Worm (Caenorhabditis elegans): ENCODE data around the gene D2096.10.

The D2096.10 gene

DNA sequence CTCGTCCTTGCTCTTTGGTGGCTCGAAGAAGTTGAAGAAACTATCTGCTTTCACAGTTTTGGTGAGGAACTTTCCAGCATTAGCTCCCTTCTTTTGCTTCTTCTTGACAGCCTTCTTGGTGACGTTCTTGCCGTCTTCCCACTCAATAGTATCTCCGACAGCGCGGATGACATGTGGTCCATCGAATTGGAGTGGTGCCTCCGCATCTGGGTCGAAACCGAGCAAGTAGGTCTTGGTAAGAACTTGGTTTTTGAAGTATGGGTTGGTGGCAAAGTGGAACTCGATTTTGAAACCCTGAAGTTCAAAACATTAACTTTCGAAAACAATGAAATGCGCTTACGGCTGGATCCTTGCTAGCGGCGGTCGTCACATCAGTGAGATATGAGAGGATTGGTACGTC lies 10.8 kb downstream of the D2096.10 start:
- TF ChIP-seq ceh-58 (GFP tag; IDR thresholded peaks at IDR 0.05) (0 out of 2 replicates have a peak, but pooled peaks have one; percentile 80), nhr-120 (GFP tag; IDR thresholded peaks at IDR 0.05) (0 out of 2 replicates have a peak, but pooled peaks have one; percentile 12), Y53F4B.3 (GFP tag; IDR thresholded peaks at IDR 0.05) (no peak), egl-18 (GFP tag; IDR thresholded peaks at IDR 0.05) (no peak), cebp-2 (GFP tag; IDR thresholded peaks at IDR 0.05) (no peak), lin-26 (GFP tag; IDR thresholded peaks at IDR 0.05) (peak; percentile 51; the same call in 1 of the 2 replicates)

DNA sequence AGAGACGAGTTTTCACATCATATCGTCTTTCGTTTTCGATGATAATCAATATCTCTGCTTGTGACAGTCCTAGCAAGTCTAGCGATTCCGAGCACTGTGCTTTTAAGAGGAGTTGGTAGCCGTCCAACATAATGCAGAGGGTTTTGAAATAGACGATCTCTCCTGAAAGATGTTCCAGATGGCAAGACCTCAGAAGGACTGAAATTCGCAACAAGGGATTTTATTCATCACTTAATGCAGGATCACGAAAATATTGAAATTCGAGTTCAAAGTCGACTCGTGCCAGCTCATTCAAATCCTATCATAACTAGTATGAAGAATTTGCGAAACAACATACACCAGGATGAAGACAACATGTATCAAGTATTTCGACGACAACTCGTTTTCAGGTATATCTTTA lies 11.5 kb downstream of the D2096.10 start, which contains the start of gene D2096.7:
TSS of gene D2096.7 (minus strand) at position 130 of the 400 bp plus-strand sequence.
- TF ChIP-seq atf-7 (tag; optimal IDR thresholded peaks at IDR 0.05), result peak; percentile 87
- peak; percentile 74 for TF ChIP-seq lin-54 (GFP tag; optimal IDR thresholded peaks at IDR 0.05)
- no peak for TF ChIP-seq Y53F4B.3 (GFP tag; IDR thresholded peaks at IDR 0.05)
- peak; percentile 95 for TF ChIP-seq F49E8.2 (tag; optimal IDR thresholded peaks at IDR 0.05; ENCODE audit: insufficient read depth)
- peak in 1 of 2 experiments; percentile 47 for TF ChIP-seq let-607 (tag; optimal IDR thresholded peaks at IDR 0.05)
- TF ChIP-seq attf-6 (GFP tag; IDR thresholded peaks at IDR 0.05), result peak; percentile 89
- TF ChIP-seq die-1 (tag; optimal IDR thresholded peaks at IDR 0.05), result peak; percentile 78
- no peak for TF ChIP-seq snpc-4 (GFP tag; optimal IDR thresholded peaks at IDR 0.05)
- peak in 2 of 4 experiments; percentile 67 to 72 for TF ChIP-seq snpc-4 (tag; optimal IDR thresholded peaks at IDR 0.05)
- no peak for TF ChIP-seq efl-1 (GFP tag; optimal IDR thresholded peaks at IDR 0.05)
- peak; percentile 32 for TF ChIP-seq mxl-1 (tag; optimal IDR thresholded peaks at IDR 0.05)
- peak; percentile 44 for TF ChIP-seq F57A8.1 (GFP tag; optimal IDR thresholded peaks at IDR 0.05)
- peak; percentile 96 for TF ChIP-seq B0336.3 (GFP tag; IDR thresholded peaks at IDR 0.05)
- TF ChIP-seq ceh-79 (tag; optimal IDR thresholded peaks at IDR 0.05), result peak; percentile 86
- TF ChIP-seq tbx-9 (tag; optimal IDR thresholded peaks at IDR 0.05; ENCODE audit: borderline replicate concordance), result peak; percentile 91
- TF ChIP-seq ccch-3 (GFP tag; optimal IDR thresholded peaks at IDR 0.05), result no peak
- peak; percentile 92 for TF ChIP-seq bed-1 (GFP tag; IDR thresholded peaks at IDR 0.05)
- peak; percentile 80 for TF ChIP-seq him-1 (tag; optimal IDR thresholded peaks at IDR 0.05)
- peak; percentile 35 for TF ChIP-seq B0261.1 (tag; optimal IDR thresholded peaks at IDR 0.05)
- peak; percentile 54; the same call in 1 of the 2 replicates for TF ChIP-seq mcd-1 (GFP tag; IDR thresholded peaks at IDR 0.05)
- 0 out of 2 replicates have a peak, but pooled peaks have one; percentile 55 for TF ChIP-seq nhr-120 (GFP tag; IDR thresholded peaks at IDR 0.05)
- TF ChIP-seq mes-4 (tag; optimal IDR thresholded peaks at IDR 0.05), result peak; percentile 29
- no peak for TF ChIP-seq unc-62 (GFP tag; optimal IDR thresholded peaks at IDR 0.05)
- peak; percentile 51; the same call in 1 of the 2 replicates for TF ChIP-seq egl-18 (GFP tag; IDR thresholded peaks at IDR 0.05)
- TF ChIP-seq bed-2 (GFP tag; IDR thresholded peaks at IDR 0.05), result no peak
- TF ChIP-seq lag-1 (GFP tag; IDR thresholded peaks at IDR 0.05), result no peak
- peak; percentile 89 for TF ChIP-seq unc-130 (GFP tag; optimal IDR thresholded peaks at IDR 0.05)
- TF ChIP-seq F55B11.4 (tag; optimal IDR thresholded peaks at IDR 0.05; ENCODE audit: borderline replicate concordance, insufficient read depth), result no peak
- TF ChIP-seq hsf-1 (GFP tag; IDR thresholded peaks at IDR 0.05), result peak; percentile 91
- peak; percentile 15; the same call in 1 of the 2 replicates for TF ChIP-seq D2030.7 (GFP tag; IDR thresholded peaks at IDR 0.05)
- no peak for TF ChIP-seq sptf-2 (GFP tag; optimal IDR thresholded peaks at IDR 0.05)
- no peak for TF ChIP-seq somi-1 (GFP tag; optimal IDR thresholded peaks at IDR 0.05)
- TF ChIP-seq nhr-179 (tag; optimal IDR thresholded peaks at IDR 0.05), result no peak
- peak; percentile 87 for TF ChIP-seq pbrm-1 (GFP tag; IDR thresholded peaks at IDR 0.05)
- peak; percentile 67 for TF ChIP-seq attf-5 (GFP tag; optimal IDR thresholded peaks at IDR 0.05)
- TF ChIP-seq Y67H2A.10 (GFP tag; conservative IDR thresholded peaks at IDR 0.05), result no peak
- TF ChIP-seq Y95B8A.8 (GFP tag; IDR thresholded peaks at IDR 0.05), result peak; percentile 64; the same call in 1 of the 2 replicates
- no peak for TF ChIP-seq mel-28 (tag; optimal IDR thresholded peaks at IDR 0.05; ENCODE audit: borderline replicate concordance)
- 0 out of 2 replicates have a peak, but pooled peaks have one; percentile 19 for TF ChIP-seq cebp-1 (GFP tag; IDR thresholded peaks at IDR 0.05)
- TF ChIP-seq cebp-1 (tag; optimal IDR thresholded peaks at IDR 0.05), result peak; percentile 76
- peak; percentile 10 for TF ChIP-seq ztf-22 (GFP tag; optimal IDR thresholded peaks at IDR 0.05)
- peak; percentile 68; the same call in 1 of the 2 replicates for TF ChIP-seq hlh-26 (GFP tag; conservative IDR thresholded peaks at IDR 0.05)
- peak; percentile 57 for TF ChIP-seq ztf-18 (tag; optimal IDR thresholded peaks at IDR 0.05)

All from whole organism, young adult.